Fruit fly (Drosophila melanogaster) whole organism, embryonic: Measurements from ENCODE around the gene MED19.
A peak's percentile ranks its signal among the peaks of the same experiment; 100 is the strongest.

Experiments used
- Abd-B ChIP-seq: fragments of 200-800 bp; sonication (Bioruptor generic); optimal IDR thresholded peaks from 2 replicates; lab custom pipeline; 2018; ENCODE audit warnings: missing biosample characterization, mild to moderate bottlenecking, missing genetic modification characterization, moderate library complexity
- Aef1 ChIP-seq: fragments of 200-800 bp; sonication (Bioruptor generic); IDR thresholded peaks from 3 replicates; pipeline ENCODE4 v1.3.6; 2022; ENCODE audit warnings: missing biosample characterization, missing genetic modification characterization
- Antp ChIP-seq: fragments of 200-800 bp; sonication (Bioruptor generic); optimal IDR thresholded peaks from 3 replicates; lab custom pipeline; 2016; ENCODE audit warnings: missing biosample characterization, missing genetic modification characterization
- CG12071 ChIP-seq: fragments of 200-800 bp; sonication (Bioruptor generic); optimal IDR thresholded peaks from 3 replicates; lab custom pipeline; 2018; ENCODE audit warnings: missing biosample characterization, mild to moderate bottlenecking, missing genetic modification characterization
- CG12155 ChIP-seq: fragments of 200-800 bp; sonication (Bioruptor generic); optimal IDR thresholded peaks from 3 replicates; lab custom pipeline; 2016; ENCODE audit warnings: missing biosample characterization, missing genetic modification characterization
- CG15696 ChIP-seq: fragments of 200-800 bp; sonication (Bioruptor generic); optimal IDR thresholded peaks from 2 replicates; lab custom pipeline; 2019; ENCODE audit warnings: missing biosample characterization, mild to moderate bottlenecking, missing genetic modification characterization, moderate library complexity
- CG1603 ChIP-seq: fragments of 200-800 bp; sonication (Bioruptor generic); optimal IDR thresholded peaks from 2 replicates; lab custom pipeline; 2019; ENCODE audit warnings: missing biosample characterization, mild to moderate bottlenecking, missing genetic modification characterization, moderate library complexity
- CG17328 ChIP-seq: fragments of 200-800 bp; sonication (Bioruptor generic); IDR thresholded peaks from 2 replicates; pipeline ENCODE4 v1.3.6; 2022; ENCODE audit warnings: missing biosample characterization, missing genetic modification characterization
- CG18262 ChIP-seq: fragments of 200-800 bp; optimal IDR thresholded peaks from 3 replicates; lab custom pipeline; 2019; ENCODE audit warnings: missing biosample characterization, mild to moderate bottlenecking, missing genetic modification characterization, moderate library complexity
- CG1832 ChIP-seq: fragments of 200-800 bp; sonication (Bioruptor generic); optimal IDR thresholded peaks from 2 replicates; lab custom pipeline; 2017; ENCODE audit warnings: missing biosample characterization, mild to moderate bottlenecking, missing genetic modification characterization, inconsistent platforms
- CG2129 ChIP-seq: fragments of 200-800 bp; sonication (Bioruptor generic); IDR thresholded peaks from 2 replicates; pipeline ENCODE4 v1.3.6; 2022; ENCODE audit warnings: missing biosample characterization, missing genetic modification characterization; ENCODE audit not compliant: partially characterized antibody
- CG2712 ChIP-seq: fragments of 200-800 bp; optimal IDR thresholded peaks from 3 replicates; lab custom pipeline; 2019; ENCODE audit warnings: missing biosample characterization, mild to moderate bottlenecking, missing genetic modification characterization, moderate library complexity
- CG30020 ChIP-seq: fragments of 200-800 bp; optimal IDR thresholded peaks from 2 replicates; lab custom pipeline; 2019; ENCODE audit warnings: missing biosample characterization, mild to moderate bottlenecking, missing genetic modification characterization, moderate library complexity
- CG33557 ChIP-seq: fragments of 200-800 bp; sonication (Bioruptor generic); optimal IDR thresholded peaks from 2 replicates; lab custom pipeline; 2019; ENCODE audit warnings: missing biosample characterization, mild to moderate bottlenecking, missing genetic modification characterization, moderate library complexity
- CG3838 ChIP-seq: fragments of 200-800 bp; sonication (Bioruptor generic); optimal IDR thresholded peaks from 3 replicates; lab custom pipeline; 2016; ENCODE audit warnings: missing biosample characterization, missing genetic modification characterization
- CG4424 ChIP-seq: fragments of 200-800 bp; sonication (Bioruptor generic); optimal IDR thresholded peaks from 3 replicates; lab custom pipeline; 2016; ENCODE audit warnings: missing biosample characterization, missing genetic modification characterization
- CG5245 ChIP-seq: fragments of 200-800 bp; sonication (Bioruptor generic); optimal IDR thresholded peaks from 3 replicates; lab custom pipeline; 2016; ENCODE audit warnings: missing biosample characterization, missing genetic modification characterization
- CG7372 ChIP-seq: fragments of 200-800 bp; sonication (Bioruptor generic); IDR thresholded peaks from 2 replicates; pipeline ENCODE4 v1.3.6; 2022; ENCODE audit warnings: missing biosample characterization, missing genetic modification characterization
- CG8089 ChIP-seq: fragments of 200-800 bp; sonication (Bioruptor generic); optimal IDR thresholded peaks from 3 replicates; lab custom pipeline; 2016; ENCODE audit warnings: missing biosample characterization, missing genetic modification characterization
- CHES-1-like ChIP-seq: fragments of 200-800 bp; sonication (Bioruptor generic); optimal IDR thresholded peaks from 2 replicates; lab custom pipeline; 2016; ENCODE audit warnings: missing biosample characterization, missing genetic modification characterization
- Camta ChIP-seq: fragments of 200-800 bp; sonication (Bioruptor generic); optimal IDR thresholded peaks from 2 replicates; lab custom pipeline; 2016; ENCODE audit warnings: missing biosample characterization, missing genetic modification characterization
- Chrac-16 ChIP-seq: fragments of 200-800 bp; sonication (Bioruptor generic); optimal IDR thresholded peaks from 3 replicates; lab custom pipeline; 2016; ENCODE audit warnings: missing biosample characterization, missing genetic modification characterization
- CrebB ChIP-seq: fragments of 200-800 bp; sonication (Bioruptor generic); optimal IDR thresholded peaks from 3 replicates; lab custom pipeline; 2018; ENCODE audit warnings: missing biosample characterization, mild to moderate bottlenecking, missing genetic modification characterization
- Dref ChIP-seq: fragments of 200-800 bp; sonication (Bioruptor generic); IDR thresholded peaks from 2 replicates; pipeline ENCODE4 v1.3.6; 2022; ENCODE audit warnings: missing biosample characterization, missing genetic modification characterization
- E2f1 ChIP-seq: fragments of 200-800 bp; sonication (Bioruptor generic); IDR thresholded peaks from 2 replicates; pipeline ENCODE4 v1.3.6; 2022; ENCODE audit warnings: missing biosample characterization, missing genetic modification characterization
- Ets97D ChIP-seq: fragments of 200-800 bp; sonication (Bioruptor generic); optimal IDR thresholded peaks from 3 replicates; lab custom pipeline; 2016; ENCODE audit warnings: missing biosample characterization, missing genetic modification characterization
- Hr3 ChIP-seq: fragments of 200-800 bp; sonication (Bioruptor generic); optimal IDR thresholded peaks from 3 replicates; lab custom pipeline; 2016; ENCODE audit warnings: missing biosample characterization, missing genetic modification characterization
- Hsf ChIP-seq: fragments of 200-800 bp; sonication (Bioruptor generic); optimal IDR thresholded peaks from 3 replicates; lab custom pipeline; 2016; ENCODE audit warnings: missing biosample characterization, missing genetic modification characterization
- Max ChIP-seq: fragments of 200-800 bp; sonication (Bioruptor generic); optimal IDR thresholded peaks from 2 replicates; lab custom pipeline; 2016; ENCODE audit warnings: missing biosample characterization, mild to moderate bottlenecking, missing genetic modification characterization
- Sox102F ChIP-seq: fragments of 200-800 bp; sonication (Bioruptor generic); optimal IDR thresholded peaks from 2 replicates; lab custom pipeline; 2018; ENCODE audit warnings: missing biosample characterization, mild to moderate bottlenecking, missing genetic modification characterization, moderate library complexity
- YL-1 ChIP-seq: fragments of 200-800 bp; sonication (Bioruptor generic); optimal IDR thresholded peaks from 3 replicates; lab custom pipeline; 2017; ENCODE audit warnings: missing biosample characterization, mild to moderate bottlenecking, missing genetic modification characterization
- amos ChIP-seq: fragments of 200-800 bp; sonication (Bioruptor generic); IDR thresholded peaks from 2 replicates; pipeline ENCODE4 v1.3.6; 2022; ENCODE audit warnings: missing biosample characterization, missing genetic modification characterization; ENCODE audit not compliant: partially characterized antibody
- caup ChIP-seq: fragments of 200-800 bp; sonication (Bioruptor generic); optimal IDR thresholded peaks from 3 replicates; lab custom pipeline; 2017; ENCODE audit warnings: missing biosample characterization, mild to moderate bottlenecking, missing genetic modification characterization, moderate library complexity; ENCODE audit not compliant: severe bottlenecking
- corto ChIP-seq: fragments of 200-800 bp; sonication (Bioruptor generic); optimal IDR thresholded peaks from 2 replicates; lab custom pipeline; 2016; ENCODE audit warnings: missing biosample characterization, mild to moderate bottlenecking, missing genetic modification characterization, moderate library complexity
- dimm ChIP-seq: fragments of 200-800 bp; sonication (Bioruptor generic); IDR thresholded peaks from 2 replicates; pipeline ENCODE4 v1.3.6; 2022; ENCODE audit warnings: missing biosample characterization, missing genetic modification characterization
- ems ChIP-seq: fragments of 200-800 bp; sonication (Bioruptor generic); optimal IDR thresholded peaks from 3 replicates; lab custom pipeline; 2016; ENCODE audit warnings: missing biosample characterization, missing genetic modification characterization
- ftz-f1 ChIP-seq: fragments of 200-800 bp; sonication (Bioruptor generic); optimal IDR thresholded peaks from 2 replicates; lab custom pipeline; 2016; ENCODE audit warnings: missing biosample characterization, missing genetic modification characterization
- gem ChIP-seq: fragments of 200-800 bp; sonication (Bioruptor generic); optimal IDR thresholded peaks from 2 replicates; lab custom pipeline; 2019; ENCODE audit warnings: missing biosample characterization, mild to moderate bottlenecking, missing genetic modification characterization, moderate library complexity
- gsb ChIP-seq: fragments of 200-800 bp; sonication (Bioruptor generic); IDR thresholded peaks from 2 replicates; pipeline ENCODE4 v1.3.6; 2022; ENCODE audit warnings: missing biosample characterization, missing genetic modification characterization
- h ChIP-seq: fragments of >200 bp; optimal IDR thresholded peaks from 2 replicates; lab custom pipeline; 2017
- hkb ChIP-seq, 2 experiments: fragments of 200-800 bp in 1 of 2; fragments of >200 bp in 1 of 2; sonication (Bioruptor generic) in 1 of 2; IDR thresholded peaks in 1 of 2; optimal IDR thresholded peaks in 1 of 2; 2 replicates each; pipeline versions ENCODE4 v1.3.6 to Lab custom; 2017 to 2022; ENCODE audit warnings: missing biosample characterization in 1 of 2, missing genetic modification characterization in 1 of 2
- ken ChIP-seq: fragments of 200-800 bp; sonication (Bioruptor generic); IDR thresholded peaks from 3 replicates; pipeline ENCODE4 v1.3.6; 2022; ENCODE audit warnings: missing biosample characterization, missing genetic modification characterization
- lilli ChIP-seq: fragments of 200-800 bp; sonication (Bioruptor generic); optimal IDR thresholded peaks from 3 replicates; lab custom pipeline; 2016; ENCODE audit warnings: missing biosample characterization, missing genetic modification characterization
- nerfin-2 ChIP-seq: fragments of 200-800 bp; sonication (Bioruptor generic); IDR thresholded peaks from 2 replicates; pipeline ENCODE4 v1.3.6; 2022; ENCODE audit warnings: missing biosample characterization, missing genetic modification characterization; ENCODE audit not compliant: partially characterized antibody
- otp ChIP-seq: fragments of 200-800 bp; sonication (Bioruptor generic); IDR thresholded peaks from 3 replicates; pipeline ENCODE4, ENCODE4 v1.3.6; 2022; ENCODE audit warnings: missing biosample characterization, missing genetic modification characterization
- sim ChIP-seq: fragments of 200-800 bp; sonication (Bioruptor generic); IDR thresholded peaks from 2 replicates; pipeline ENCODE4 v1.3.6; 2022; ENCODE audit warnings: missing biosample characterization, missing genetic modification characterization
- tup ChIP-seq: fragments of 200-800 bp; sonication (Bioruptor generic); optimal IDR thresholded peaks from 2 replicates; lab custom pipeline; 2016; ENCODE audit warnings: missing biosample characterization, mild to moderate bottlenecking, missing genetic modification characterization, moderate library complexity
- unpg ChIP-seq: fragments of 200-800 bp; sonication (Bioruptor generic); optimal IDR thresholded peaks from 3 replicates; lab custom pipeline; 2018; ENCODE audit warnings: missing biosample characterization, mild to moderate bottlenecking, missing genetic modification characterization, moderate library complexity
- wdn ChIP-seq: fragments of 200-800 bp; sonication (Bioruptor generic); IDR thresholded peaks from 2 replicates; pipeline ENCODE4 v1.3.6; 2022; ENCODE audit warnings: missing biosample characterization, missing genetic modification characterization

MED19 gene

dm6 chr3L:17856655-17857479 is 10.6 kb upstream of the MED19 start, which contains the start of gene CG5535 (continued):
- TF ChIP-seq CG7372 (GFP tag; lab: Robert Waterston, UW) = peak; percentile 52; the same call in 1 of the 2 replicates
- no peak for TF ChIP-seq tup (GFP tag; lab: Kevin White, UChicago)
- no peak for TF ChIP-seq dimm (GFP tag; lab: Robert Waterston, UW)
- TF ChIP-seq CG4424 (GFP tag; lab: Kevin White, UChicago) = peak; percentile 86
- no peak for TF ChIP-seq Ets97D (GFP tag; lab: Kevin White, UChicago)
- TF ChIP-seq YL-1 (GFP tag; lab: Kevin White, UChicago) = peak; percentile 61
- TF ChIP-seq CG8089 (GFP tag; lab: Kevin White, UChicago) = no peak
- TF ChIP-seq Antp (GFP tag; lab: Kevin White, UChicago) = peak; percentile 73
- peak; percentile 11 for TF ChIP-seq ems (GFP tag; lab: Kevin White, UChicago)
- TF ChIP-seq Hsf (GFP tag; lab: Kevin White, UChicago) = peak; percentile 56
- TF ChIP-seq CG1832 (GFP tag; lab: Kevin White, UChicago) = no peak
- no peak for TF ChIP-seq hkb (optimal IDR thresholded peaks at IDR 0.05; lab: Kevin White, UChicago)
- TF ChIP-seq hkb (GFP tag; IDR thresholded peaks at IDR 0.05; lab: Robert Waterston, UW) = peak; percentile 47; the same call in 1 of the 2 replicates
- peak; percentile 48 for TF ChIP-seq Max (GFP tag; lab: Kevin White, UChicago)
- no peak for TF ChIP-seq CHES-1-like (GFP tag; lab: Kevin White, UChicago)
- peak; percentile 64 for TF ChIP-seq Chrac-16 (GFP tag; lab: Kevin White, UChicago)
- no peak for TF ChIP-seq CG2129 (GFP tag; lab: Robert Waterston, UW)
- peak; percentile 96 for TF ChIP-seq CG18262 (tag; lab: Kevin White, UChicago)
- peak; percentile 61 for TF ChIP-seq CG12155 (GFP tag; lab: Kevin White, UChicago)
- TF ChIP-seq amos (GFP tag; lab: Robert Waterston, UW) = no peak
- peak; percentile 79 for TF ChIP-seq CG33557 (GFP tag; lab: Kevin White, UChicago)
- no peak; the same call in 1 of the 2 replicates for TF ChIP-seq nerfin-2 (GFP tag; lab: Robert Waterston, UW)
- peak; percentile 76 for TF ChIP-seq unpg
- TF ChIP-seq corto (GFP tag; lab: Kevin White, UChicago) = no peak
- TF ChIP-seq ftz-f1 (GFP tag; lab: Kevin White, UChicago) = no peak
- TF ChIP-seq gsb (GFP tag; lab: Robert Waterston, UW) = peak; percentile 7
- peak; percentile 72 for TF ChIP-seq otp (GFP tag; lab: Robert Waterston, UW)
- TF ChIP-seq CG17328 (GFP tag; lab: Robert Waterston, UW) = peak; percentile 69
- TF ChIP-seq CrebB (tag; lab: Kevin White, UChicago) = no peak
- TF ChIP-seq CG2712 = peak; percentile 86
- TF ChIP-seq CG15696 = peak; percentile 61
- TF ChIP-seq CG12071 = peak; percentile 63
- no peak for TF ChIP-seq h
- peak; percentile 90 for TF ChIP-seq gem (tag; lab: Kevin White, UChicago)
- peak; percentile 56 for TF ChIP-seq caup
- TF ChIP-seq Sox102F (GFP tag; lab: Kevin White, UChicago) = peak; percentile 80
- peak; percentile 66 for TF ChIP-seq CG5245 (GFP tag; lab: Kevin White, UChicago)
- TF ChIP-seq lilli (GFP tag; lab: Kevin White, UChicago) = peak; percentile 64
- TF ChIP-seq Dref = no peak
- TF ChIP-seq CG1603 (tag; lab: Kevin White, UChicago) = peak; percentile 84
- peak; percentile 70 for TF ChIP-seq CG30020
- peak; percentile 87 for TF ChIP-seq ken (GFP tag; lab: Robert Waterston, UW)
- TF ChIP-seq E2f1 (GFP tag; lab: Robert Waterston, UW) = peak; percentile 59
- peak; percentile 85 for TF ChIP-seq Hr3 (GFP tag; lab: Kevin White, UChicago)
- TF ChIP-seq sim = no peak
- peak; percentile 76 for TF ChIP-seq wdn
- no peak for TF ChIP-seq CG3838 (GFP tag; lab: Kevin White, UChicago)
- TF ChIP-seq Abd-B (GFP tag; lab: Kevin White, UChicago) = peak; percentile 75
- peak; percentile 44 for TF ChIP-seq Aef1 (GFP tag; lab: Robert Waterston, UW)
- TF ChIP-seq Camta (GFP tag; lab: Kevin White, UChicago) = peak; percentile 19
